Fruit fly (Drosophila melanogaster): ENCODE data around the gene mRpS35.

The mRpS35 gene

dm6 chr3L:2831157-2831556 lies 50.5 kb downstream of the mRpS35 start:
- no peak for TF ChIP-seq CG8478 (optimal IDR thresholded peaks at IDR 0.05)
- no peak for TF ChIP-seq CTCF (optimal IDR thresholded peaks at IDR 0.05)
